Worm (Caenorhabditis elegans): ENCODE data around the gene chup-1.

The chup-1 gene

DNA sequence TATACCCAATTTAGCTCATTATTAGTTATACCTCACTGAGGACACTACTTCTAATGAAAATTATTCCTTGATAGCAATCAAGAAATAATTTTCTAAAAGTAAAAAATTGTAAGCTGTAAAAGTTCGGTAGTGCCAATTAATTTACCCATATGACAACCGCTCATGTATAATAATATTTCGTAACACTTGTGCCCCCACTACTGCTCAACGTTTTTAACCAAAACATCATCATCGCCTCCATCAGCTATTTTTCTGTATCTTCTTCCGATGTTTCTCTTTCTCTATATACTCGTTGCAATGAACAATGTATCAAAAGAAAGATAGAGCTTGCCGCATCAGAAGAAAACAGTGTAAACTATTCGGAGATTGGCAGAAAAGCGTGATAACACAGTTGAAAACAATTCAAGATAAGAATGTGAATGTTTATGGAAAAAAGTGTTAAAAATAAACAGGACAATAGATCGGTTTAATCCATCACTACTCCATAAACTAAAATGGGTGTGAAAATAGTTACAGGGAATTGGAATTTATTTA, 4.2 kb upstream of the chup-1 start:
- no peak for TF ChIP-seq nhr-23 (tag; optimal IDR thresholded peaks at IDR 0.05)
- no peak for TF ChIP-seq egl-27 (tag; optimal IDR thresholded peaks at IDR 0.05)
- no peak for TF ChIP-seq ceh-9 (tag; optimal IDR thresholded peaks at IDR 0.05)
- TF ChIP-seq nfya-1 (tag; optimal IDR thresholded peaks at IDR 0.05; ENCODE audit: insufficient read depth) = peak; percentile 22
- no peak for TF ChIP-seq hmg-11 (tag; optimal IDR thresholded peaks at IDR 0.05)
- TF ChIP-seq elt-2 (tag; optimal IDR thresholded peaks at IDR 0.05) = peak; percentile 14

ce11 chrX:8789014-8789506, 2.9 kb upstream of the chup-1 start, which contains the start of gene unc-27:
Gene unc-27 (plus strand): TSS chrX:8789456.
- TF ChIP-seq tbx-2 (tag; optimal IDR thresholded peaks at IDR 0.05) (no peak), egl-5 (tag; optimal IDR thresholded peaks at IDR 0.05) (peak; percentile 16), pqm-1 (tag; optimal IDR thresholded peaks at IDR 0.05) (no peak), nhr-11 (tag; optimal IDR thresholded peaks at IDR 0.05) (no peak), nfya-1 (tag; optimal IDR thresholded peaks at IDR 0.05; ENCODE audit: insufficient read depth) (peak; percentile 35)

ce11 chrX:8790093-8790492, 1.9 kb upstream of the chup-1 start:
- no peak for TF ChIP-seq unc-62 (GFP tag; optimal IDR thresholded peaks at IDR 0.05)
- TF ChIP-seq ZK546.5 (tag; optimal IDR thresholded peaks at IDR 0.05) = no peak

- TF ChIP-seq tbx-2 (tag; optimal IDR thresholded peaks at IDR 0.05) (no peak), hmg-11 (tag; optimal IDR thresholded peaks at IDR 0.05) (peak; percentile 13), nhr-12 (tag; optimal IDR thresholded peaks at IDR 0.05) (no peak), ceh-28 (tag; optimal IDR thresholded peaks at IDR 0.05) (no peak), nfya-1 (tag; optimal IDR thresholded peaks at IDR 0.05; ENCODE audit: insufficient read depth) (peak; percentile 17), pha-4 (tag; optimal IDR thresholded peaks at IDR 0.05) (peak; percentile 15), fkh-10 (GFP tag; optimal IDR thresholded peaks at IDR 0.05) (no peak), aly-2 (tag; optimal IDR thresholded peaks at IDR 0.05) (no peak), egl-5 (tag; optimal IDR thresholded peaks at IDR 0.05) (peak; percentile 68), skn-1 (tag; optimal IDR thresholded peaks at IDR 0.05) (peak; percentile 2), elt-2 (tag; optimal IDR thresholded peaks at IDR 0.05) (peak; percentile 37), ama-1 (optimal IDR thresholded peaks at IDR 0.05) (peak; percentile 5), lin-39 (tag; optimal IDR thresholded peaks at IDR 0.05) (peak; percentile 13), nhr-43 (tag; optimal IDR thresholded peaks at IDR 0.05; ENCODE audit: poor library complexity, severe bottlenecking) (peak; percentile 11)
Observed at ce11 chrX:8796699-8797282, 4.8 kb downstream of the chup-1 start, which contains the start of gene R04E5.7. Gene R04E5.7 (minus strand): TSS chrX:8797262.

ce11 chrX:8797653-8798052, 5.7 kb downstream of the chup-1 start:
- TF ChIP-seq nfya-1 (tag; optimal IDR thresholded peaks at IDR 0.05; ENCODE audit: insufficient read depth) (no peak), pqm-1 (tag; optimal IDR thresholded peaks at IDR 0.05) (no peak), zag-1 (tag; optimal IDR thresholded peaks at IDR 0.05) (no peak)

DNA sequence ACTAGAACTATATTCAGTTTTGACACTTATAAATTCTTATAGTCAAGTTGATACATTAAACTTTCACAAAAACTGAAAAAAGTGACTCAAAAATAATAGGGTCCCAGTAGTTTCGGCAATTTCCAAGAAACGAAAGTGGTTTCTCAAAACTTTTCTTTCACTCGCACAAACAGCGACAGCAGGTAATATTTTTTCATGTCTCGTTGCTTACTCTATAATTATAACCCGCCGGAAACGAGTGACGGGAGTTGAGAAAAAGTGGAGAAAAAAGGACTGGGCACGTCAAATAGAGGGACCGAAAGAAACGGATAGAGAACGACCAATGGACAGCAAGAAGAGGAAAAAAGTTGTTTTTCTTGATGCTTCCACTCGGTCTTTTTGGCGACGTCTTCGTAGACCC, 8.0 kb downstream of the chup-1 start:
- TF ChIP-seq ceh-28 (tag; optimal IDR thresholded peaks at IDR 0.05) (no peak), nhr-67 (tag; optimal IDR thresholded peaks at IDR 0.05) (no peak), tbx-2 (tag; optimal IDR thresholded peaks at IDR 0.05) (no peak), elt-3 (tag; optimal IDR thresholded peaks at IDR 0.05) (no peak), lin-39 (tag; optimal IDR thresholded peaks at IDR 0.05) (peak; percentile 21), hmg-11 (tag; optimal IDR thresholded peaks at IDR 0.05) (peak; percentile 23), elt-1 (tag; optimal IDR thresholded peaks at IDR 0.05) (no peak), nfya-1 (tag; optimal IDR thresholded peaks at IDR 0.05; ENCODE audit: insufficient read depth) (peak; percentile 39), pha-4 (tag; optimal IDR thresholded peaks at IDR 0.05) (no peak), jun-1 (tag; optimal IDR thresholded peaks at IDR 0.05) (no peak), unc-39 (tag; optimal IDR thresholded peaks at IDR 0.05) (no peak)

DNA sequence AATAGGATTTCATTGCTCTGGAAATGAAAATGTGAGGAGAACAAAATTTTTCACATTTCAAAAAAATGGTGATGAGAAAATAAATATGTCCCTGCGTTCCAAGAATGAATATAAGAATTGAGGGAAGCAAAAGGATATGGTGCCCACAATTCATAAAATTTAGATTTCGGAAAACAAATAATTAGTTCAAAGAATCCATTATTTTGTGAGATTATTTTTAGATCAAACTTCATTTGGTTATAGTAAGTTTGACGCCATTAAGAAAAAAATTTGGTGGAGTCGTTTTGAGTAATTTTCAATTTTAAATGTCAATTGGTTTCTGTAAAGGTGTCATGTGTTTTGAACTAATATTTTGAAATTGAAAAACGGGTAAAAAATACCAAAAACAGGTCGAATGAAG, 8.4 kb downstream of the chup-1 start:
- TF ChIP-seq ceh-82 (tag; optimal IDR thresholded peaks at IDR 0.05) (no peak), mml-1 (tag; optimal IDR thresholded peaks at IDR 0.05) (no peak), lsy-12 (tag; optimal IDR thresholded peaks at IDR 0.05) (no peak), unc-62 (GFP tag; optimal IDR thresholded peaks at IDR 0.05) (no peak), elt-3 (tag; optimal IDR thresholded peaks at IDR 0.05) (no peak), elt-1 (tag; optimal IDR thresholded peaks at IDR 0.05) (no peak), ztf-11 (tag; optimal IDR thresholded peaks at IDR 0.05) (no peak), skn-1 (tag; optimal IDR thresholded peaks at IDR 0.05) (no peak), nhr-11 (tag; optimal IDR thresholded peaks at IDR 0.05) (no peak), mdl-1 (tag; optimal IDR thresholded peaks at IDR 0.05) (no peak), fos-1 (tag; optimal IDR thresholded peaks at IDR 0.05) (no peak), ZK546.5 (tag; optimal IDR thresholded peaks at IDR 0.05) (no peak), aly-2 (tag; optimal IDR thresholded peaks at IDR 0.05) (no peak), ceh-28 (tag; optimal IDR thresholded peaks at IDR 0.05) (no peak), snpc-4 (tag; optimal IDR thresholded peaks at IDR 0.05) (no peak), egl-27 (tag; optimal IDR thresholded peaks at IDR 0.05) (no peak), fkh-10 (GFP tag; optimal IDR thresholded peaks at IDR 0.05) (no peak), pha-4 (tag; optimal IDR thresholded peaks at IDR 0.05) (no peak), unc-39 (tag; optimal IDR thresholded peaks at IDR 0.05) (no peak)
